Worm (Caenorhabditis elegans): ENCODE results near the gene vab-9.
A peak's percentile ranks its signal among the peaks of the same experiment; 100 is the strongest.

Gene vab-9

ce11 chrII:8589227-8589626 is 48.3 kb downstream of the vab-9 start (continued):
- TF ChIP-seq lin-39 (tag; optimal IDR thresholded peaks at IDR 0.05): no peak
- peak; percentile 88 for TF ChIP-seq lin-14 (GFP tag; optimal IDR thresholded peaks at IDR 0.05)
- no peak for TF ChIP-seq nhr-85 (tag)
- TF ChIP-seq unc-30 (tag; optimal IDR thresholded peaks at IDR 0.05): no peak
- TF ChIP-seq ceh-8 (GFP tag; optimal IDR thresholded peaks at IDR 0.05): peak; percentile 77
- TF ChIP-seq ztf-11 (tag; optimal IDR thresholded peaks at IDR 0.05): no peak
- no peak for TF ChIP-seq nhr-28 (tag; optimal IDR thresholded peaks at IDR 0.05)
- TF ChIP-seq ceh-90 (tag; optimal IDR thresholded peaks at IDR 0.05): no peak
- no peak for TF ChIP-seq lin-15B (tag; optimal IDR thresholded peaks at IDR 0.05)
- no peak for TF ChIP-seq fkh-4 (tag; optimal IDR thresholded peaks at IDR 0.05; ENCODE audit: borderline replicate concordance)
- no peak for TF ChIP-seq hlh-17 (GFP tag; optimal IDR thresholded peaks at IDR 0.05; ENCODE audit: borderline replicate concordance)
- TF ChIP-seq lin-35 (GFP tag; optimal IDR thresholded peaks at IDR 0.05): peak in 1 of 2 experiments; percentile 10
- TF ChIP-seq pax-3 (tag; optimal IDR thresholded peaks at IDR 0.05): no peak
- TF ChIP-seq hpl-2 (GFP tag; optimal IDR thresholded peaks at IDR 0.05): no peak
- TF ChIP-seq C16A3.4 (tag; optimal IDR thresholded peaks at IDR 0.05): no peak
- TF ChIP-seq irx-1 (tag; optimal IDR thresholded peaks at IDR 0.05): no peak
- no peak for TF ChIP-seq ceh-88 (GFP tag; IDR thresholded peaks at IDR 0.05)
- peak; percentile 51 for TF ChIP-seq unc-86 (tag; optimal IDR thresholded peaks at IDR 0.05)
- TF ChIP-seq sptf-1 (tag; optimal IDR thresholded peaks at IDR 0.05): no peak
- no peak for TF ChIP-seq pag-3 (tag; optimal IDR thresholded peaks at IDR 0.05; ENCODE audit: borderline replicate concordance, insufficient read depth)
- TF ChIP-seq C34B4.2 (tag; optimal IDR thresholded peaks at IDR 0.05): no peak
- no peak for TF ChIP-seq snu-23 (GFP tag; optimal IDR thresholded peaks at IDR 0.05)
- peak in 1 of 2 experiments; percentile 16 for TF ChIP-seq lsy-2 (tag; optimal IDR thresholded peaks at IDR 0.05)
- TF ChIP-seq mep-1 (tag; optimal IDR thresholded peaks at IDR 0.05): no peak
- TF ChIP-seq skn-1 (tag; optimal IDR thresholded peaks at IDR 0.05): no peak

ce11 chrII:8588442-8588841 is 49.1 kb downstream of the vab-9 start:
- no peak for TF ChIP-seq nhr-28 (tag; optimal IDR thresholded peaks at IDR 0.05)
- no peak for TF ChIP-seq tbx-2 (tag; optimal IDR thresholded peaks at IDR 0.05)
- no peak for TF ChIP-seq jun-1 (tag; optimal IDR thresholded peaks at IDR 0.05)
- no peak for TF ChIP-seq C04F5.9 (tag; optimal IDR thresholded peaks at IDR 0.05)
- no peak for TF ChIP-seq rnt-1 (tag; optimal IDR thresholded peaks at IDR 0.05)
- no peak for TF ChIP-seq egl-13 (tag; optimal IDR thresholded peaks at IDR 0.05)
- no peak for TF ChIP-seq nhr-19 (GFP tag; conservative IDR thresholded peaks at IDR 0.05)
- TF ChIP-seq C34B4.2 (tag; optimal IDR thresholded peaks at IDR 0.05): no peak
- no peak for TF ChIP-seq aly-2 (tag; optimal IDR thresholded peaks at IDR 0.05)
- TF ChIP-seq zag-1 (tag; optimal IDR thresholded peaks at IDR 0.05): peak; percentile 35
- TF ChIP-seq sox-4 (tag; optimal IDR thresholded peaks at IDR 0.05): no peak
- TF ChIP-seq elt-3 (tag; optimal IDR thresholded peaks at IDR 0.05): no peak
- no peak for TF ChIP-seq ztf-4 (tag; optimal IDR thresholded peaks at IDR 0.05)
- no peak for TF ChIP-seq egl-27 (tag; optimal IDR thresholded peaks at IDR 0.05)
- no peak for TF ChIP-seq nhr-12 (tag; optimal IDR thresholded peaks at IDR 0.05)
- TF ChIP-seq nhr-47 (tag; optimal IDR thresholded peaks at IDR 0.05): no peak
- no peak for TF ChIP-seq snu-23 (GFP tag; optimal IDR thresholded peaks at IDR 0.05)
- TF ChIP-seq vab-15 (tag; optimal IDR thresholded peaks at IDR 0.05): no peak
- TF ChIP-seq mep-1 (tag; optimal IDR thresholded peaks at IDR 0.05): no peak
- TF ChIP-seq lin-14 (GFP tag; optimal IDR thresholded peaks at IDR 0.05): peak; percentile 28
- TF ChIP-seq ztf-11 (tag; optimal IDR thresholded peaks at IDR 0.05): peak in 1 of 2 experiments; percentile 42
- no peak for TF ChIP-seq sup-37 (GFP tag; optimal IDR thresholded peaks at IDR 0.05)
- no peak for TF ChIP-seq xbp-1 (tag; optimal IDR thresholded peaks at IDR 0.05)
- TF ChIP-seq irx-1 (tag; optimal IDR thresholded peaks at IDR 0.05): no peak
- TF ChIP-seq blmp-1 (tag; optimal IDR thresholded peaks at IDR 0.05): no peak
